Fruit fly (Drosophila melanogaster): ENCODE data around the gene CG4325.
A peak's percentile ranks its signal among the peaks of the same experiment; 100 is the strongest.

dm6 chrX:2012837-2013236 lies 30.8 kb downstream of the CG4325 start:
- TF ChIP-seq CG7271 (tag; optimal IDR thresholded peaks at IDR 0.05) (no peak), dpn (GFP tag; optimal IDR thresholded peaks at IDR 0.05) (peak in 1 of 2 experiments; percentile 37), Fer3 (tag; optimal IDR thresholded peaks at IDR 0.05) (no peak), fd64A (GFP tag; optimal IDR thresholded peaks at IDR 0.05) (no peak), CG2678 (tag; optimal IDR thresholded peaks at IDR 0.05) (no peak), CG16779 (GFP tag; IDR thresholded peaks at IDR 0.05) (no peak), ttk (GFP tag; IDR thresholded peaks at IDR 0.05) (no peak), Poxn (GFP tag; IDR thresholded peaks at IDR 0.05) (no peak)
